Fruit fly (Drosophila melanogaster): ENCODE measurements around the gene CG13895.
A peak's percentile ranks its signal among the peaks of the same experiment; 100 is the strongest.

The CG13895 gene

DNA sequence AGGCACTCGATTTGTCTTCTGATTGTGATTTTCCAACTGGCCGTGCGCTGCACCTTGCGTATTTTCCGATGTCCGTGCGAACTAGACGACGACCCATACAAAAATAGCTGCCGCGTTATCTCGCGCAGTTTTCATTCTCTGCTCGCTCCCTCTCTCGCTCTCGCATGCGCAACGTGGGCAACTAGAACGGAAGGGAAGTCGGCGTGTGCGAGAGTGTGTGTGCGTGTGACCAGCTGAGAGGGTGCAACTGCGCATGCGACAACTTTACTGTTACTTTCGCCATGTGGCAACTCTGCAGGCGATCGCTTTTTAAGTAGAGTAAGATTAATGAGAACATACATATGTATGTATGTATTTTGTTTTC, 22.6 kb downstream of the CG13895 start, which contains the start of gene ebd1 (continued):
- no peak for TF ChIP-seq bsh (GFP tag; optimal IDR thresholded peaks at IDR 0.05)
- TF ChIP-seq B-H1 (GFP tag; IDR thresholded peaks at IDR 0.05), result no peak
- TF ChIP-seq HLHmδ (GFP tag; optimal IDR thresholded peaks at IDR 0.05), result peak; percentile 89
- peak; percentile 1 for TF ChIP-seq CG14710 (tag; optimal IDR thresholded peaks at IDR 0.05)
- TF ChIP-seq CG9437 (GFP tag; optimal IDR thresholded peaks at IDR 0.05), result no peak
- no peak for TF ChIP-seq CG7556 (GFP tag; optimal IDR thresholded peaks at IDR 0.05)
- no peak for TF ChIP-seq Usf (GFP tag; optimal IDR thresholded peaks at IDR 0.05)
- no peak for TF ChIP-seq Vsx1 (GFP tag; optimal IDR thresholded peaks at IDR 0.05)
- no peak for TF ChIP-seq CG10462 (GFP tag; optimal IDR thresholded peaks at IDR 0.05)
- no peak for TF ChIP-seq psq (GFP tag; optimal IDR thresholded peaks at IDR 0.05)
- no peak for TF ChIP-seq CG15696 (tag; optimal IDR thresholded peaks at IDR 0.05)
- TF ChIP-seq Rx (GFP tag; IDR thresholded peaks at IDR 0.05), result no peak
- no peak for TF ChIP-seq CG9797 (GFP tag; optimal IDR thresholded peaks at IDR 0.05)
- no peak for TF ChIP-seq CG1602 (GFP tag; optimal IDR thresholded peaks at IDR 0.05)
- TF ChIP-seq CG7357 (GFP tag; IDR thresholded peaks at IDR 0.05), result no peak
- no peak for TF ChIP-seq Mes4 (GFP tag; optimal IDR thresholded peaks at IDR 0.05)
- TF ChIP-seq CG10147 (GFP tag; optimal IDR thresholded peaks at IDR 0.05), result no peak
- no peak for TF ChIP-seq peb (GFP tag; IDR thresholded peaks at IDR 0.05)
- no peak for TF ChIP-seq CG10321 (GFP tag; IDR thresholded peaks at IDR 0.05)
- TF ChIP-seq CG13424 (tag; optimal IDR thresholded peaks at IDR 0.05), result no peak
- TF ChIP-seq bcd (GFP tag; optimal IDR thresholded peaks at IDR 0.05), result no peak
- no peak for TF ChIP-seq gem (tag; optimal IDR thresholded peaks at IDR 0.05)
- TF ChIP-seq sc (optimal IDR thresholded peaks at IDR 0.05), result no peak
- TF ChIP-seq sc (GFP tag; optimal IDR thresholded peaks at IDR 0.05), result no peak
- TF ChIP-seq CG10979 (tag; optimal IDR thresholded peaks at IDR 0.05), result no peak
- TF ChIP-seq cato (GFP tag; optimal IDR thresholded peaks at IDR 0.05; ENCODE audit: borderline replicate concordance), result no peak
- no peak for TF ChIP-seq crol (GFP tag; IDR thresholded peaks at IDR 0.05)
- TF ChIP-seq CG2875 (GFP tag; optimal IDR thresholded peaks at IDR 0.05), result no peak
- no peak for TF ChIP-seq lbe (GFP tag; optimal IDR thresholded peaks at IDR 0.05)
- TF ChIP-seq chif (GFP tag; optimal IDR thresholded peaks at IDR 0.05), result no peak
- TF ChIP-seq h (optimal IDR thresholded peaks at IDR 0.05), result no peak
- peak; percentile 50 for TF ChIP-seq nerfin-1 (tag; optimal IDR thresholded peaks at IDR 0.05)
- no peak for TF ChIP-seq CG30431 (GFP tag; optimal IDR thresholded peaks at IDR 0.05)
- TF ChIP-seq Hr51 (GFP tag; optimal IDR thresholded peaks at IDR 0.05), result no peak
- TF ChIP-seq CG11695 (GFP tag; IDR thresholded peaks at IDR 0.05), result no peak
- no peak for TF ChIP-seq danr (GFP tag; IDR thresholded peaks at IDR 0.05)
- TF ChIP-seq mam (GFP tag; optimal IDR thresholded peaks at IDR 0.05), result no peak
- TF ChIP-seq CG10543 (GFP tag; optimal IDR thresholded peaks at IDR 0.05), result no peak
- TF ChIP-seq CG15073 (GFP tag; optimal IDR thresholded peaks at IDR 0.05), result no peak
- peak; percentile 17 for TF ChIP-seq MESR4 (GFP tag; optimal IDR thresholded peaks at IDR 0.05)
- TF ChIP-seq inv (GFP tag; IDR thresholded peaks at IDR 0.05; ENCODE audit: partially characterized antibody), result no peak
- 0 out of 2 replicates have a peak, but pooled peaks have one; percentile 34 for TF ChIP-seq CG13287 (GFP tag; IDR thresholded peaks at IDR 0.05; ENCODE audit: partially characterized antibody)
- no peak for TF ChIP-seq CG11560 (tag; IDR thresholded peaks at IDR 0.05)
- TF ChIP-seq dmrt11E (tag; optimal IDR thresholded peaks at IDR 0.05), result no peak
- TF ChIP-seq CG11093 (GFP tag; IDR thresholded peaks at IDR 0.05), result no peak
- TF ChIP-seq dm (GFP tag; optimal IDR thresholded peaks at IDR 0.05), result peak; percentile 79
- no peak for TF ChIP-seq Antp (GFP tag; optimal IDR thresholded peaks at IDR 0.05)
- TF ChIP-seq Sox102F (GFP tag; optimal IDR thresholded peaks at IDR 0.05), result no peak
- TF ChIP-seq Mrtf (GFP tag; IDR thresholded peaks at IDR 0.05), result no peak
- TF ChIP-seq CG31441 (GFP tag; IDR thresholded peaks at IDR 0.05), result no peak; the same call in 1 of the 2 replicates
- TF ChIP-seq CG10209 (GFP tag; optimal IDR thresholded peaks at IDR 0.05), result no peak
- no peak for TF ChIP-seq eyg (GFP tag; optimal IDR thresholded peaks at IDR 0.05)

Data from whole organism, embryonic.